Worm (Caenorhabditis elegans): Measurements from ENCODE around the gene klf-3.
A peak's percentile ranks its signal among the peaks of the same experiment; 100 is the strongest.

The klf-3 gene

ce11 chrII:6587264-6587870 is 29.3 kb upstream of the klf-3 start, which contains the start of gene C56C10.7 (continued):
- TF ChIP-seq Y53G8AR.9 (GFP tag; conservative IDR thresholded peaks at IDR 0.05) = peak; percentile 90
- TF ChIP-seq B0336.3 (GFP tag; IDR thresholded peaks at IDR 0.05) = peak; percentile 94
- peak; percentile 49 for TF ChIP-seq hmg-1.2 (GFP tag; IDR thresholded peaks at IDR 0.05)
- TF ChIP-seq B0261.1 (tag; optimal IDR thresholded peaks at IDR 0.05) = peak; percentile 8
- no peak for TF ChIP-seq lag-1 (GFP tag; IDR thresholded peaks at IDR 0.05)
- TF ChIP-seq Y53F4B.3 (GFP tag; IDR thresholded peaks at IDR 0.05) = no peak
- TF ChIP-seq ztf-22 (GFP tag; optimal IDR thresholded peaks at IDR 0.05) = no peak
- TF ChIP-seq F52B5.7 (tag; optimal IDR thresholded peaks at IDR 0.05) = peak; percentile 36
- TF ChIP-seq cebp-1 (GFP tag; IDR thresholded peaks at IDR 0.05) = no peak
- TF ChIP-seq cebp-1 (tag; optimal IDR thresholded peaks at IDR 0.05) = peak; percentile 54
- no peak for TF ChIP-seq let-526 (GFP tag; IDR thresholded peaks at IDR 0.05)
- no peak for TF ChIP-seq K12H6.12 (tag; optimal IDR thresholded peaks at IDR 0.05)
- peak; percentile 43 for TF ChIP-seq egl-44 (GFP tag; IDR thresholded peaks at IDR 0.05)
- TF ChIP-seq dpl-1 (GFP tag; optimal IDR thresholded peaks at IDR 0.05) = no peak
- TF ChIP-seq ceh-100 (GFP tag; IDR thresholded peaks at IDR 0.05) = peak; percentile 63
- TF ChIP-seq egrh-3 (GFP tag; IDR thresholded peaks at IDR 0.05) = no peak
- TF ChIP-seq nfya-1 (tag; optimal IDR thresholded peaks at IDR 0.05; ENCODE audit: borderline replicate concordance, insufficient read depth) = no peak
- TF ChIP-seq F57C9.4 (tag; optimal IDR thresholded peaks at IDR 0.05) = no peak
- TF ChIP-seq madf-8 (GFP tag; conservative IDR thresholded peaks at IDR 0.05) = peak; percentile 39; the same call in 1 of the 2 replicates
- TF ChIP-seq unc-130 (GFP tag; optimal IDR thresholded peaks at IDR 0.05) = peak; percentile 57
- TF ChIP-seq lin-35 (GFP tag; optimal IDR thresholded peaks at IDR 0.05) = no peak
- peak; percentile 34 for TF ChIP-seq dpff-1 (tag; optimal IDR thresholded peaks at IDR 0.05)
- TF ChIP-seq D2030.7 (GFP tag; IDR thresholded peaks at IDR 0.05) = peak; percentile 36; the same call in 1 of the 2 replicates
- TF ChIP-seq lsy-27 (tag; optimal IDR thresholded peaks at IDR 0.05; ENCODE audit: borderline replicate concordance, insufficient read depth) = no peak
- peak; percentile 32 for TF ChIP-seq snpc-1.1 (tag; optimal IDR thresholded peaks at IDR 0.05; ENCODE audit: insufficient read depth)
- no peak for TF ChIP-seq sptf-2 (GFP tag; optimal IDR thresholded peaks at IDR 0.05)
- peak; percentile 53 for TF ChIP-seq F10E7.11 (tag; optimal IDR thresholded peaks at IDR 0.05)
- peak; percentile 38 for TF ChIP-seq xnd-1 (tag; optimal IDR thresholded peaks at IDR 0.05)
- TF ChIP-seq madf-3 (GFP tag; IDR thresholded peaks at IDR 0.05) = peak; percentile 94
- TF ChIP-seq hsf-1 (GFP tag; IDR thresholded peaks at IDR 0.05) = peak; percentile 88
- no peak for TF ChIP-seq Y95B8A.8 (GFP tag; IDR thresholded peaks at IDR 0.05)
- TF ChIP-seq zim-3 (tag; optimal IDR thresholded peaks at IDR 0.05) = no peak
- no peak for TF ChIP-seq ets-4 (GFP tag; optimal IDR thresholded peaks at IDR 0.05)
- TF ChIP-seq ekl-4 (GFP tag; IDR thresholded peaks at IDR 0.05) = peak; percentile 93
- TF ChIP-seq unc-62 (GFP tag; optimal IDR thresholded peaks at IDR 0.05) = no peak
- no peak for TF ChIP-seq nhr-120 (GFP tag; IDR thresholded peaks at IDR 0.05)
- peak; percentile 34 for TF ChIP-seq madf-10 (tag; optimal IDR thresholded peaks at IDR 0.05)
- TF ChIP-seq lin-26 (GFP tag; IDR thresholded peaks at IDR 0.05) = peak; percentile 83
- no peak for TF ChIP-seq Y79H2A.3 (GFP tag; conservative IDR thresholded peaks at IDR 0.05)
- TF ChIP-seq B0035.1 (tag; optimal IDR thresholded peaks at IDR 0.05) = peak; percentile 29
- TF ChIP-seq efl-1 (GFP tag; optimal IDR thresholded peaks at IDR 0.05) = no peak
- TF ChIP-seq Y56A3A.18 (GFP tag; IDR thresholded peaks at IDR 0.05) = peak; percentile 77
- TF ChIP-seq ztf-3 (GFP tag; optimal IDR thresholded peaks at IDR 0.05) = no peak
- peak; percentile 60; the same call in 1 of the 2 replicates for TF ChIP-seq aptf-3 (GFP tag; IDR thresholded peaks at IDR 0.05)
- TF ChIP-seq ztf-25 (GFP tag; IDR thresholded peaks at IDR 0.05) = peak; percentile 66; the same call in 1 of the 2 replicates
- peak; percentile 62; the same call in 1 of the 2 replicates for TF ChIP-seq C17E4.6 (GFP tag; IDR thresholded peaks at IDR 0.05)
- TF ChIP-seq hlh-12 (tag; optimal IDR thresholded peaks at IDR 0.05) = no peak
- peak; percentile 34 for TF ChIP-seq ztf-26 (tag; optimal IDR thresholded peaks at IDR 0.05)

Data from whole organism, young adult.